Worm (Caenorhabditis elegans) whole organism, young adult: ENCODE data around the gene fbxc-47.

ENCODE experiments used
- ama-1 ChIP-seq, 3 experiments: fragments of 150-350 bp in 1 of 3; sonication (generic microtip) in 2 of 3; optimal IDR thresholded peaks; 2 replicates each; lab custom pipeline; 2014 to 2018; ENCODE audit warnings: missing biosample characterization in 2 of 3, missing genetic modification characterization in 2 of 3, missing genetic modification reagents in 2 of 3
- ceh-40 ChIP-seq: fragments of 200-800 bp; sonication (Bioruptor generic); IDR thresholded peaks from 2 replicates; pipeline ENCODE4 v1.3.6; 2022; ENCODE audit warnings: missing genetic modification characterization, missing compliant biosample characterization

DNA sequence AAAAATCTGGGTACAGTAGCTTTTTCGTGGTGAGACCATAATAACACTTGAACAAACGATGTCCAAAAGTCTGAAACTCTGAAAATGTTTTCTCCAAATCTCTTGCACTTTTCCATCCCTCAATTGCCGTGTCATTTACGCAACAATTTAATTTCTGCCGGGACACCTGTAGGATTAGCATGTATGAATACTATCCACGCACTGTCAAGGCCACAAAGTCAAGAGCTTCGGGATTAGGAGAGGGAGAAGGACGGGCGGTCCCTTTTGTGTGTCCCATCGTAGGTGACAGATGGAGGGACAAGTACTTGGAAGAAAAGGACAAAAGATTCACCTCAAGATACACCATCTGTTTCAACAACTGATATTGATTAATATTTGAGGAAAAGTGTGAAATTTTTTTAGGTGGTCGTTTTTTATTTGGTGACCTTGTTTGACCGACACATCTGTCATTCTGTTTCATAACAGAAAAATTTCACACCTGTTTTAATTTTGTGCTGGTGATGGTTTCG, 37.8 kb downstream of the fbxc-47 start:
- TF ChIP-seq ceh-40 (GFP tag; lab: Robert Waterston, UW) = no peak
- TF ChIP-seq ama-1 (optimal IDR thresholded peaks at IDR 0.05; lab: Kevin White, UChicago) = no peak
- no peak for TF ChIP-seq ama-1 (GFP tag; optimal IDR thresholded peaks at IDR 0.05; lab: Kevin White, UChicago)
